Worm (Caenorhabditis elegans) whole organism, L4/young adult: Measurements from ENCODE around the gene par-4.

Experiments
- W03F9.2 ChIP-seq: fragments of 150-350 bp; optimal IDR thresholded peaks from 2 replicates; lab custom pipeline; 2014; ENCODE audit warnings: missing biosample characterization, missing genetic modification characterization
- dao-5 ChIP-seq: sonication (generic microtip); optimal IDR thresholded peaks from 2 replicates; lab custom pipeline; 2016; ENCODE audit warnings: missing genotype, missing genetic modification characterization, moderate library complexity, missing compliant biosample characterization
- him-1 ChIP-seq: sonication (generic microtip); optimal IDR thresholded peaks from 2 replicates; lab custom pipeline; 2016; ENCODE audit warnings: missing genotype, missing genetic modification reagents, missing genetic modification characterization, missing compliant biosample characterization

par-4 gene

DNA sequence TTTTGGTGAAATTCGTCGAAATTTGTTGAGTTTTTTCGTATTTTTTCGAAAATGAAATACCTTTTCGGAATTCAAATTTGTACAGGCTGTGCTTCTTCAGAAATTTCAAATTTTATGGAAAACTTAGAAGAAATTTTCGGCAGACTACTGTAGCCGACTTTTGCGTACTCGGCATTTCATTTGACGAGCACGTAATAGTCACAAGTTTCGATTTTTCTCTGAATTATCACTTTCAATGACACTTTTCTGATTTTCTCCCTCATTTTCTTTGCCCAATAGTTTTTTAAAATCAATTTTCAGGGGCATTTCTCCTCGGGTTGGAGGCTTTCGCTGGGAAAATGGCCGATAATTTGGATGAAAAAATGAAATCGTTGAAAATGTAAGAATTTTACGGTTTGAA, 25.2 kb downstream of the par-4 start, which contains the start of gene fbxa-107:
TSS of gene fbxa-107 (plus strand) at position 301 of the 400 bp plus-strand sequence.
- TF ChIP-seq W03F9.2 (tag; lab: Kevin White, UChicago) (no peak), him-1 (tag; lab: Kevin White, UChicago) (no peak), dao-5 (tag; lab: Kevin White, UChicago) (no peak)

DNA sequence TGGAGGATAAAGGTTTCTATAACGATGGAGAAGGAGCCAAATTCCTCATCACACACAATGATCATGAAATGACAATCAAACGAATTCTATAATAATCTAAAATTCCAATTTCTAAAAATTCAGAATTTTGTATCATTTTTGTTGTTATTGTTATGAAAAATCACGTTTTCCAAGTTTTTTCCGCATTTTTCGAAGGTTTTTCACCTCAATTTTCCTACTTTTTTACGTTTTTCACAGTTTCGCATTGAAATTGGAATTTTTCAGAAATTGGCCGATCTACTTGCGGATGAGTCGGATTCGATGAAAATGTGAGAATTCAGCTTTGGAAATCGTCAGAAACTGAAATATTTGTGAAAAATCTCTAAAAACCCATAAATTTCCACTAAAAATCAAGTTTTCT, 26.6 kb downstream of the par-4 start, which contains the start of gene fbxa-210:
TSS of gene fbxa-210 (plus strand) at position 301 of the 400 bp plus-strand sequence.
- TF ChIP-seq W03F9.2 (tag; lab: Kevin White, UChicago): no peak
- TF ChIP-seq dao-5 (tag; lab: Kevin White, UChicago): no peak
- TF ChIP-seq him-1 (tag; lab: Kevin White, UChicago): no peak

DNA sequence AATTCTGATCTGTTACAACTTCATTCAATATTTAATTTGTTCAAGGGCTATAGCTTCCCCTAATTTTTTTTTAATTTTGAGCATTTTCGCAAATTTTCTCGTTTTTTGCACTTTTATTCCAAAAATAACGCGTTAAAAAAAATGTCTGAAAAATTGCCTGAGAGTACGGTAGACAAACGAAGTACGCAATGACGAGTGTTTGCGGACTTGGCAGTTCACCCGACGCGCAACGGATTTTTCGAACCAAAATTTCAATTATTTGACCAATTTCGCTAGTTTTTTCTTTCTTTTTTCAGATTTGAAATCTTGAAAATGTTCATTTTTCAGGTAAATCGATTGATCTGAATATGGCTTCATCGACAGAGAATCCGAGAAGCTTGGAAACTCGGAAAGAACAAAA, 28.7 kb downstream of the par-4 start, which contains the start of gene fbxa-211:
TSS of gene fbxa-211 (plus strand) at position 328 of the 400 bp plus-strand sequence.
- no peak for TF ChIP-seq dao-5 (tag; lab: Kevin White, UChicago)
- TF ChIP-seq W03F9.2 (tag; lab: Kevin White, UChicago): no peak
- no peak for TF ChIP-seq him-1 (tag; lab: Kevin White, UChicago)

DNA sequence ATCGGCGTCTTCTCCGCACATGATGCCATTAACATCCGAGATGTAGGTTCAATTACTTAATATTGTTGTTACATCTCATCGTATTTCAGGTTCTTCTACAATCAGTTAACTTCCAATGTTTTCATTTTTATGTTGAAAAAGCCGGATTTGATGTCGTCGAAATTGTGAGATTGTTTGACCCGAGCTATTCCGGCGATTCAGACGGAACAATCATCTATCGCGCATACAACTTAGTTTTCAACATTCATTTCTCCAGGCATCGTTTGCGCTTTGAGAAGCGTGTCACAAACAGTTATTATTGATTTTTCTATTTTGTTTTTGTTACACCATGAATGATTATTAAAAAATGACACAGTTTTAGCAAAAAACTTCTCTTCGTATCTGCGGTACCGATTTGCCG, 30.1 kb downstream of the par-4 start:
- no peak for TF ChIP-seq him-1 (tag; lab: Kevin White, UChicago)
- no peak for TF ChIP-seq dao-5 (tag; lab: Kevin White, UChicago)
- TF ChIP-seq W03F9.2 (tag; lab: Kevin White, UChicago): no peak

ce11 chrV:18131049-18131448, 32.6 kb downstream of the par-4 start, which contains the start of gene Y37H2A.12:
Gene Y37H2A.12, minus strand, starts transcription at chrV:18131129.
- no peak for TF ChIP-seq dao-5 (tag; lab: Kevin White, UChicago)
- TF ChIP-seq him-1 (tag; lab: Kevin White, UChicago): no peak
- TF ChIP-seq W03F9.2 (tag; lab: Kevin White, UChicago): no peak

ce11 chrV:18133177-18133576, 34.7 kb downstream of the par-4 start, which contains the start of gene Y37H2A.18:
Gene Y37H2A.18, minus strand, starts transcription at chrV:18133277.
- TF ChIP-seq dao-5 (tag; lab: Kevin White, UChicago) (no peak), W03F9.2 (tag; lab: Kevin White, UChicago) (no peak), him-1 (tag; lab: Kevin White, UChicago) (no peak)

DNA sequence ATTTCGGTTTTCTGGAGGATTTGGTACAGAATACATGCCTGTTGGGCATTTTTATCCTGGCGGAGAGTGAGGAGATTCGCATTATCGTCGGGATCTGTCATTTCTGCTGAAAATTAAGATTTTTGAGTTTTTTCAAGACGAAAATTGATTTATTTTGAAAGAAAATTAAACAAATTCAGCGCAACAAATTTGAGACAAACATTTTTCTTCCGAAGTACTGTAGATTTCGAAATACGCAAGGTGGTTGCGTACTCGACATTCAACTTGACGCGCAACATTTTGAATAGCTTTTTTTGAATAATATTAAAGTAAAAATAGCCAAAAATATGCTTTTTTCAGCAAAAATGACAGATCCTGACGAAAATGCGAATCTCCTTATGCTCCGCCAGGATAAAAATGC, 35.9 kb downstream of the par-4 start, which contains the start of gene Y37H2A.7:
TSS of gene Y37H2A.7 (minus strand) at position 101 of the 400 bp plus-strand sequence.
- TF ChIP-seq him-1 (tag; lab: Kevin White, UChicago): no peak
- no peak for TF ChIP-seq W03F9.2 (tag; lab: Kevin White, UChicago)
- TF ChIP-seq dao-5 (tag; lab: Kevin White, UChicago): no peak

- TF ChIP-seq dao-5 (tag; lab: Kevin White, UChicago) (no peak), him-1 (tag; lab: Kevin White, UChicago) (no peak), W03F9.2 (tag; lab: Kevin White, UChicago) (no peak)
Measured at ce11 chrV:18137679-18138078, 39.2 kb downstream of the par-4 start.

- TF ChIP-seq W03F9.2 (tag; lab: Kevin White, UChicago): no peak
- no peak for TF ChIP-seq him-1 (tag; lab: Kevin White, UChicago)
- TF ChIP-seq dao-5 (tag; lab: Kevin White, UChicago): no peak
Measured at ce11 chrV:18138695-18139094, 40.2 kb downstream of the par-4 start, which contains the start of gene Y37H2A.10. Gene Y37H2A.10, plus strand, starts transcription at chrV:18138995.

DNA sequence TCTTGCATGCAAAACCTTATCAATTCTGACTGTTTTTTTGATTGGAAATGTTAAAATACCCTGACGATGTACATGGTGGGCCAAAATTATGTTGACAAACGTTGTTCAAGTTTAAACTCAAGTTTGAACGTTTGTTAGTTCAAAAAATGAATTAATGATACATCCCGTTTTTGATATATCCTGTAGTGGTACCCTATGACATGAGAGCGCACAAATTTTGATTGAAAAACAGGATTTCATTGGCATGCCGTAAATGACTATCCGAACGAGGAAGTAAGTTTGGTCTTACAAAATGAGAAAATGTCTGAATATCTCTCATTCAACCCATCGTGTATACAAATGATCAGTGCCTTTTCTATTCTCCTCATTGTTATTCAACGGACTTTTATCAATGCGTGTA, 42.7 kb downstream of the par-4 start, which contains the start of gene Y37H2A.11:
TSS of gene Y37H2A.11 (plus strand) at position 301 of the 400 bp plus-strand sequence.
- TF ChIP-seq him-1 (tag; lab: Kevin White, UChicago) (no peak), W03F9.2 (tag; lab: Kevin White, UChicago) (no peak), dao-5 (tag; lab: Kevin White, UChicago) (no peak)

- TF ChIP-seq him-1 (tag; lab: Kevin White, UChicago) (no peak), W03F9.2 (tag; lab: Kevin White, UChicago) (no peak)
Measured at ce11 chrV:18142549-18142948, 44.1 kb downstream of the par-4 start, which contains the start of gene Y37H2A.13. Gene Y37H2A.13, plus strand, starts transcription at chrV:18142849.

DNA sequence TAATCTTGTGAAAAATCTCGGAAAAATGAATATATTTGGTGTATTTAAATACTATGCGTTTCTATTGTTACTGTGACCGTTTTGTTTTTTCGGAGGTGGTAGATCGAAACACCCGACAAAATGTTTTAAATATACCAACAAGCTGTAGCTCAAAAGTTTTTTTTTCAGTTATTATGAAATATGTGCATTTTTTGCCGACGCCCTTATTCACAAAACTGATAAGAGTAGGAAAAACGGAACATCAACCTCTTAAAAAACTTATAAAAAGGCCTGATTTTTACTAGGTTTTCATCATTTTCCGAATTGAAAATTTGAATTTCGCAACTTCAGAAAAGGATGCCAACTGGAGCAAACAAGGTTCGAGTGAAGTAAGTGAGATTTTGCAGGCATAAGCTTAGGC, 45.0 kb downstream of the par-4 start, which contains the start of gene Y37H2A.14:
TSS of gene Y37H2A.14 (plus strand) at position 301 of the 400 bp plus-strand sequence.
- TF ChIP-seq dao-5 (tag; lab: Kevin White, UChicago): no peak
- TF ChIP-seq W03F9.2 (tag; lab: Kevin White, UChicago): no peak
- TF ChIP-seq him-1 (tag; lab: Kevin White, UChicago): no peak

ce11 chrV:18144442-18144841, 46.0 kb downstream of the par-4 start:
- TF ChIP-seq dao-5 (tag; lab: Kevin White, UChicago) (no peak), W03F9.2 (tag; lab: Kevin White, UChicago) (no peak), him-1 (tag; lab: Kevin White, UChicago) (no peak)

- TF ChIP-seq dao-5 (tag; lab: Kevin White, UChicago) (no peak), W03F9.2 (tag; lab: Kevin White, UChicago) (no peak), him-1 (tag; lab: Kevin White, UChicago) (no peak)
Measured at ce11 chrV:18146077-18146476, 47.6 kb downstream of the par-4 start, which contains the start of gene C14A6.3. Gene C14A6.3, plus strand, starts transcription at chrV:18146377.
